Fruit fly (Drosophila melanogaster): Measurements from ENCODE around the gene CG3222.

CG3222 gene

dm6 chr3L:9583388-9583787, 15.4 kb upstream of the CG3222 start:
- TF ChIP-seq ttk (optimal IDR thresholded peaks at IDR 0.05) (no peak), psq (optimal IDR thresholded peaks at IDR 0.05) (no peak), Sin3A (optimal IDR thresholded peaks at IDR 0.05) (no peak), h (optimal IDR thresholded peaks at IDR 0.05) (no peak), Myc (optimal IDR thresholded peaks at IDR 0.05) (no peak), insv (optimal IDR thresholded peaks at IDR 0.05) (no peak)

dm6 chr3L:9597464-9597863, 1.3 kb upstream of the CG3222 start, which contains the start of gene Tmc:
TSS of gene Tmc (plus strand) at chr3L:9597764.
- TF ChIP-seq psq (optimal IDR thresholded peaks at IDR 0.05) (no peak), h (optimal IDR thresholded peaks at IDR 0.05) (no peak), Sin3A (optimal IDR thresholded peaks at IDR 0.05) (no peak), ttk (optimal IDR thresholded peaks at IDR 0.05) (no peak), Myc (optimal IDR thresholded peaks at IDR 0.05) (no peak), insv (optimal IDR thresholded peaks at IDR 0.05) (no peak)

- TF ChIP-seq h (optimal IDR thresholded peaks at IDR 0.05), result no peak
- TF ChIP-seq Myc (optimal IDR thresholded peaks at IDR 0.05), result no peak
- TF ChIP-seq ttk (optimal IDR thresholded peaks at IDR 0.05), result no peak
- TF ChIP-seq Sin3A (optimal IDR thresholded peaks at IDR 0.05), result no peak
- TF ChIP-seq psq (optimal IDR thresholded peaks at IDR 0.05), result no peak
- TF ChIP-seq insv (optimal IDR thresholded peaks at IDR 0.05), result no peak
Measured at dm6 chr3L:9601225-9601624, 2.4 kb downstream of the CG3222 start, which contains the start of the genes CG3088 and CG3306. TSS of gene CG3088 (minus strand) at chr3L:9601325. TSS of gene CG3306 (plus strand) at chr3L:9601523.

dm6 chr3L:9613960-9614588, 15.3 kb downstream of the CG3222 start:
- no peak for TF ChIP-seq Sin3A (optimal IDR thresholded peaks at IDR 0.05)
- TF ChIP-seq h (optimal IDR thresholded peaks at IDR 0.05), result no peak
- TF ChIP-seq psq (optimal IDR thresholded peaks at IDR 0.05), result no peak
- no peak for TF ChIP-seq insv (optimal IDR thresholded peaks at IDR 0.05)
- no peak for TF ChIP-seq ttk (optimal IDR thresholded peaks at IDR 0.05)
- TF ChIP-seq Myc (optimal IDR thresholded peaks at IDR 0.05), result no peak

- no peak for TF ChIP-seq ttk (optimal IDR thresholded peaks at IDR 0.05)
- no peak for TF ChIP-seq psq (optimal IDR thresholded peaks at IDR 0.05)
- no peak for TF ChIP-seq Sin3A (optimal IDR thresholded peaks at IDR 0.05)
- TF ChIP-seq insv (optimal IDR thresholded peaks at IDR 0.05), result no peak
- no peak for TF ChIP-seq Myc (optimal IDR thresholded peaks at IDR 0.05)
- TF ChIP-seq h (optimal IDR thresholded peaks at IDR 0.05), result no peak
Measured at dm6 chr3L:9614589-9615442, 16.0 kb downstream of the CG3222 start, which contains the start of gene LanB2. TSS of gene LanB2 (plus strand) at chr3L:9614914.

dm6 chr3L:9615443-9616141, 16.8 kb downstream of the CG3222 start:
- TF ChIP-seq h (optimal IDR thresholded peaks at IDR 0.05) (no peak), ttk (optimal IDR thresholded peaks at IDR 0.05) (no peak), Myc (optimal IDR thresholded peaks at IDR 0.05) (no peak), psq (optimal IDR thresholded peaks at IDR 0.05) (no peak), insv (optimal IDR thresholded peaks at IDR 0.05) (no peak), Sin3A (optimal IDR thresholded peaks at IDR 0.05) (no peak)

- TF ChIP-seq Sin3A (optimal IDR thresholded peaks at IDR 0.05) (no peak), insv (optimal IDR thresholded peaks at IDR 0.05) (no peak), ttk (optimal IDR thresholded peaks at IDR 0.05) (no peak), h (optimal IDR thresholded peaks at IDR 0.05) (no peak), psq (optimal IDR thresholded peaks at IDR 0.05) (no peak), Myc (optimal IDR thresholded peaks at IDR 0.05) (no peak)
Measured at dm6 chr3L:9624014-9624413, 25.2 kb downstream of the CG3222 start, which contains the start of gene CG3335. TSS of gene CG3335 (plus strand) at chr3L:9624237.

- TF ChIP-seq ttk (optimal IDR thresholded peaks at IDR 0.05), result no peak
- TF ChIP-seq Myc (optimal IDR thresholded peaks at IDR 0.05), result no peak
- no peak for TF ChIP-seq insv (optimal IDR thresholded peaks at IDR 0.05)
- no peak for TF ChIP-seq psq (optimal IDR thresholded peaks at IDR 0.05)
- TF ChIP-seq Sin3A (optimal IDR thresholded peaks at IDR 0.05), result no peak
- no peak for TF ChIP-seq h (optimal IDR thresholded peaks at IDR 0.05)
Measured at dm6 chr3L:9628376-9628775, 29.6 kb downstream of the CG3222 start, which contains the start of gene Cyp40. TSS of gene Cyp40 (plus strand) at chr3L:9628676.

- no peak for TF ChIP-seq ttk (optimal IDR thresholded peaks at IDR 0.05)
- no peak for TF ChIP-seq insv (optimal IDR thresholded peaks at IDR 0.05)
- TF ChIP-seq psq (optimal IDR thresholded peaks at IDR 0.05), result no peak
- TF ChIP-seq Myc (optimal IDR thresholded peaks at IDR 0.05), result no peak
- TF ChIP-seq Sin3A (optimal IDR thresholded peaks at IDR 0.05), result no peak
- no peak for TF ChIP-seq h (optimal IDR thresholded peaks at IDR 0.05)
Measured at dm6 chr3L:9629093-9629492, 30.3 kb downstream of the CG3222 start, which contains the start of gene Or67b. TSS of gene Or67b (minus strand) at chr3L:9629193.

dm6 chr3L:9629910-9630309, 31.1 kb downstream of the CG3222 start:
- TF ChIP-seq insv (optimal IDR thresholded peaks at IDR 0.05), result no peak
- no peak for TF ChIP-seq Sin3A (optimal IDR thresholded peaks at IDR 0.05)
- no peak for TF ChIP-seq h (optimal IDR thresholded peaks at IDR 0.05)
- TF ChIP-seq psq (optimal IDR thresholded peaks at IDR 0.05), result no peak

- TF ChIP-seq ttk (optimal IDR thresholded peaks at IDR 0.05) (no peak), insv (optimal IDR thresholded peaks at IDR 0.05) (no peak), Myc (optimal IDR thresholded peaks at IDR 0.05) (no peak), Sin3A (optimal IDR thresholded peaks at IDR 0.05) (no peak)
Measured at dm6 chr3L:9637812-9638211, 39.0 kb downstream of the CG3222 start, which contains the start of gene CG8329. TSS of gene CG8329 (plus strand) at chr3L:9638112.
